Worm (Caenorhabditis elegans): ENCODE data around the gene Y54G2A.50.

Y54G2A.50 gene

ce11 chrIV:2890401-2890952 lies 27.4 kb upstream of the Y54G2A.50 start, which contains the start of the genes nprt-1 and dib-1 (continued):
- no peak for TF ChIP-seq hpl-2 (GFP tag; optimal IDR thresholded peaks at IDR 0.05)
- no peak for TF ChIP-seq ces-1 (GFP tag; optimal IDR thresholded peaks at IDR 0.05)
- no peak for TF ChIP-seq ztf-11 (tag; optimal IDR thresholded peaks at IDR 0.05)
- peak; percentile 45 for TF ChIP-seq nhr-20 (tag; optimal IDR thresholded peaks at IDR 0.05)
- TF ChIP-seq dpl-1 (GFP tag; optimal IDR thresholded peaks at IDR 0.05): peak; percentile 88 to 93 (median 90)
- peak; percentile 57 for TF ChIP-seq tbx-2 (tag; optimal IDR thresholded peaks at IDR 0.05)
- TF ChIP-seq mef-2 (tag; optimal IDR thresholded peaks at IDR 0.05): no peak
- no peak for TF ChIP-seq hlh-17 (GFP tag; optimal IDR thresholded peaks at IDR 0.05; ENCODE audit: borderline replicate concordance)
- TF ChIP-seq dsc-1 (tag; optimal IDR thresholded peaks at IDR 0.05): peak; percentile 44
- no peak for TF ChIP-seq ceh-8 (GFP tag; optimal IDR thresholded peaks at IDR 0.05)
- no peak for TF ChIP-seq zag-1 (tag; optimal IDR thresholded peaks at IDR 0.05)

ce11 chrIV:2891535-2892233 lies 26.1 kb upstream of the Y54G2A.50 start:
- TF ChIP-seq efl-1 (optimal IDR thresholded peaks at IDR 0.05): no peak
- TF ChIP-seq efl-1 (GFP tag; optimal IDR thresholded peaks at IDR 0.05 in 1 of 2): peak in 1 of 2 experiments; percentile 59
- no peak for TF ChIP-seq C16A3.4 (tag; optimal IDR thresholded peaks at IDR 0.05)

DNA sequence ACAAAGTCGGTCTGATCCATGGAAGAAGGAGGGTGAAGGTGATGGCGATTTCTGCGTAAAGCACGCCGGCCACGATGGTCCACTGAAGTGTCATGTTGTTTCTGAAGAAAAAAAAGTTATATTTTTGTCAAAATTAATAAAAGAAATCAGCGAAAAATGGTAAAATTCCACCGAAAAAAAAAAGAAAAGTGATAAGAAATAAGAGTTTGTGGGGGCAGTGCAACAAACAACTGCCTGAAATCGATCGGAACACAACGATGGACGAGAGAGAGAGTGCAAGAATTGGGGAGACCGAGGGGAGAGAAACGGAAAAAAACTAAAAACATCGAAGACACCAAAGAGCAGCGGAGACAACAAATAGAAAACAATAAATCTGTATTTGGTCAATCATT lies 25.4 kb upstream of the Y54G2A.50 start, which contains the start of gene Y54G2A.18:
Gene Y54G2A.18 (minus strand): TSS at position 101 of the 392 bp plus-strand sequence.
- TF ChIP-seq unc-62 (GFP tag; optimal IDR thresholded peaks at IDR 0.05) (no peak), unc-86 (tag; optimal IDR thresholded peaks at IDR 0.05) (no peak), grh-1 (GFP tag; IDR thresholded peaks at IDR 0.05) (no peak)

ce11 chrIV:2892787-2893485 lies 24.9 kb upstream of the Y54G2A.50 start:
- TF ChIP-seq swsn-7 (tag; optimal IDR thresholded peaks at IDR 0.05) (no peak), skn-1 (tag; optimal IDR thresholded peaks at IDR 0.05) (peak; percentile 1), lin-39 (tag; optimal IDR thresholded peaks at IDR 0.05) (no peak), nhr-85 (tag) (peak; percentile 76), C16A3.4 (tag; optimal IDR thresholded peaks at IDR 0.05) (no peak), blmp-1 (tag; optimal IDR thresholded peaks at IDR 0.05) (peak; percentile 69), snpc-4 (tag; optimal IDR thresholded peaks at IDR 0.05) (no peak)

DNA sequence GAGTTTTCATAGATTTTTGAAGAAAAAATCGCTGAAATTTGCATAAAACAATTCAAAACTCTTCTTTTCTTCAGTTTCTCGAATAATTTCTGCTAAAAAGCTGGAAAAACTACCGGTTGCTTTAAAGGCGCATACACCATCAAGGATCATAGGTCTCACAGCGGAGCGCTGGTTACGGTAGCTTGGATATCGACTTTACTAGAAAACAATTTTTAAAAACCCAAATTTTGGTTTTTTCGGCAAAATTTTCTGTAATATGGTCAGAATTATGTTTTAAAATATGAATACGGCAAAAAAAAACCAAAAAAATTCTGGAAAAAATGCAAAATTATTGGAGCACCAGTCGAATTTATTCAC lies 24.4 kb upstream of the Y54G2A.50 start:
- TF ChIP-seq ceh-63 (GFP tag; optimal IDR thresholded peaks at IDR 0.05): no peak
- no peak for TF ChIP-seq nhr-71 (tag; optimal IDR thresholded peaks at IDR 0.05)
- no peak for TF ChIP-seq nhr-12 (tag; optimal IDR thresholded peaks at IDR 0.05)
- TF ChIP-seq ceh-88 (GFP tag; IDR thresholded peaks at IDR 0.05): no peak
- TF ChIP-seq unc-30 (tag; optimal IDR thresholded peaks at IDR 0.05): no peak
- TF ChIP-seq nhr-19 (GFP tag; conservative IDR thresholded peaks at IDR 0.05): no peak
- TF ChIP-seq aly-2 (tag; optimal IDR thresholded peaks at IDR 0.05): no peak
- TF ChIP-seq mep-1 (tag; optimal IDR thresholded peaks at IDR 0.05): no peak
- TF ChIP-seq zag-1 (tag; optimal IDR thresholded peaks at IDR 0.05): no peak
- TF ChIP-seq nhr-90 (tag; optimal IDR thresholded peaks at IDR 0.05; ENCODE audit: poor library complexity): no peak
- no peak for TF ChIP-seq sptf-1 (tag; optimal IDR thresholded peaks at IDR 0.05)
- no peak for TF ChIP-seq aha-1 (tag; optimal IDR thresholded peaks at IDR 0.05)
- TF ChIP-seq lin-15B (tag; optimal IDR thresholded peaks at IDR 0.05): no peak
- TF ChIP-seq sup-37 (GFP tag; optimal IDR thresholded peaks at IDR 0.05): no peak

Data from whole organism, L1 larva.